Worm (Caenorhabditis elegans) whole organism, L3 larva: ENCODE measurements around the gene T24G10.2.

Source experiments
- ZK546.5 ChIP-seq: sonication (generic microtip); optimal IDR thresholded peaks from 2 replicates; lab custom pipeline; 2017; ENCODE audit warnings: missing biosample characterization, missing genetic modification characterization
- ama-1 ChIP-seq: fragments of 150-350 bp; optimal IDR thresholded peaks from 2 replicates; lab custom pipeline; 2018
- ceh-28 ChIP-seq: fragments of 150-350 bp; optimal IDR thresholded peaks from 2 replicates; lab custom pipeline; 2014; ENCODE audit warnings: missing biosample characterization, missing genetic modification reagents, missing genetic modification characterization
- ceh-82 ChIP-seq: fragments of 150-350 bp; optimal IDR thresholded peaks from 2 replicates; lab custom pipeline; 2014; ENCODE audit warnings: missing biosample characterization, missing genetic modification characterization
- ceh-9 ChIP-seq: sonication (generic microtip); optimal IDR thresholded peaks from 2 replicates; lab custom pipeline; 2018; ENCODE audit warnings: missing biosample characterization, missing genetic modification characterization
- daf-12 ChIP-seq: fragments of 150-350 bp; optimal IDR thresholded peaks from 2 replicates; lab custom pipeline; 2014; ENCODE audit warnings: missing biosample characterization, missing genetic modification reagents, missing genetic modification characterization
- egl-27 ChIP-seq: sonication (generic microtip); optimal IDR thresholded peaks from 4 replicates; lab custom pipeline; 2017; ENCODE audit warnings: missing biosample characterization, missing genetic modification reagents, missing genetic modification characterization
- elt-1 ChIP-seq: fragments of 150-350 bp; optimal IDR thresholded peaks from 2 replicates; lab custom pipeline; 2014; ENCODE audit warnings: missing biosample characterization, missing genetic modification characterization
- elt-2 ChIP-seq: sonication (generic microtip); optimal IDR thresholded peaks from 2 replicates; lab custom pipeline; 2016; ENCODE audit warnings: missing genetic modification reagents, mild to moderate bottlenecking, missing genetic modification characterization, missing compliant biosample characterization
- elt-3 ChIP-seq, 3 experiments: fragments of 150-350 bp in 1 of 3; sonication (generic microtip) in 2 of 3; optimal IDR thresholded peaks; 2 replicates in 2 of 3; 4 replicates in 1 of 3; lab custom pipeline; 2014 to 2017; ENCODE audit warnings: missing biosample characterization in 3 of 3, missing genetic modification characterization in 3 of 3
- eor-1 ChIP-seq, 2 experiments: fragments of 150-350 bp; optimal IDR thresholded peaks; 2 replicates each; lab custom pipeline; 2014 to 2018; ENCODE audit warnings: missing biosample characterization in 2 of 2, missing genetic modification characterization in 2 of 2
- hmg-11 ChIP-seq: sonication (generic microtip); optimal IDR thresholded peaks from 2 replicates; lab custom pipeline; 2016; ENCODE audit warnings: missing genetic modification characterization, missing compliant biosample characterization
- jun-1 ChIP-seq: fragments of 150-350 bp; optimal IDR thresholded peaks from 2 replicates; lab custom pipeline; 2014; ENCODE audit warnings: missing biosample characterization, missing genetic modification reagents, missing genetic modification characterization
- lin-15B ChIP-seq: fragments of 150-350 bp; optimal IDR thresholded peaks from 2 replicates; lab custom pipeline; 2014; ENCODE audit warnings: missing biosample characterization, missing genetic modification characterization
- lin-39 ChIP-seq: fragments of 150-350 bp; optimal IDR thresholded peaks from 2 replicates; lab custom pipeline; 2018; ENCODE audit warnings: missing biosample characterization, missing genetic modification reagents, missing genetic modification characterization
- lsy-12 ChIP-seq: sonication (generic microtip); optimal IDR thresholded peaks from 2 replicates; lab custom pipeline; 2016; ENCODE audit warnings: mild to moderate bottlenecking, missing genetic modification characterization, missing compliant biosample characterization
- mdl-1 ChIP-seq: fragments of 150-350 bp; optimal IDR thresholded peaks from 2 replicates; lab custom pipeline; 2014; ENCODE audit warnings: missing biosample characterization, missing genetic modification characterization
- mml-1 ChIP-seq: fragments of 150-350 bp; sonication (generic microtip); optimal IDR thresholded peaks from 3 replicates; lab custom pipeline; 2014; ENCODE audit warnings: missing biosample characterization, missing genetic modification characterization
- nfya-1 ChIP-seq: sonication (generic microtip); optimal IDR thresholded peaks from 2 replicates; lab custom pipeline; 2017; ENCODE audit warnings: missing genetic modification characterization, mild to moderate bottlenecking, missing compliant biosample characterization, antibody characterized with exemption, moderate library complexity; ENCODE audit not compliant: insufficient read depth
- nhr-11 ChIP-seq: fragments of 150-350 bp; optimal IDR thresholded peaks from 2 replicates; lab custom pipeline; 2014; ENCODE audit warnings: missing biosample characterization, missing genetic modification characterization
- nhr-23 ChIP-seq: fragments of 150-350 bp; optimal IDR thresholded peaks from 2 replicates; lab custom pipeline; 2014; ENCODE audit warnings: missing biosample characterization, missing genetic modification reagents, missing genetic modification characterization
- nhr-25 ChIP-seq: sonication (generic microtip); optimal IDR thresholded peaks from 2 replicates; lab custom pipeline; 2017; ENCODE audit warnings: missing biosample characterization, missing genetic modification characterization
- nhr-28 ChIP-seq: fragments of 150-350 bp; optimal IDR thresholded peaks from 2 replicates; lab custom pipeline; 2014; ENCODE audit warnings: missing biosample characterization, missing genetic modification characterization
- nhr-43 ChIP-seq: sonication (generic microtip); optimal IDR thresholded peaks from 2 replicates; lab custom pipeline; 2016; ENCODE audit warnings: mild to moderate bottlenecking, missing genetic modification characterization, missing compliant biosample characterization; ENCODE audit not compliant: poor library complexity, severe bottlenecking
- nhr-67 ChIP-seq: fragments of 150-350 bp; optimal IDR thresholded peaks from 2 replicates; lab custom pipeline; 2014; ENCODE audit warnings: missing biosample characterization, missing genetic modification characterization
- nhr-76 ChIP-seq: fragments of 150-350 bp; sonication (generic microtip); optimal IDR thresholded peaks from 5 replicates; lab custom pipeline; 2014; ENCODE audit warnings: missing biosample characterization, missing genetic modification characterization
- nhr-77 ChIP-seq: fragments of 150-350 bp; optimal IDR thresholded peaks from 2 replicates; lab custom pipeline; 2014; ENCODE audit warnings: missing biosample characterization, missing genetic modification characterization
- pha-4 ChIP-seq: fragments of 150-350 bp; optimal IDR thresholded peaks from 2 replicates; lab custom pipeline; 2014; ENCODE audit warnings: missing biosample characterization, missing genetic modification reagents, missing genetic modification characterization
- sea-2 ChIP-seq: fragments of 150-350 bp; sonication (generic microtip); optimal IDR thresholded peaks from 4 replicates; lab custom pipeline; 2014; ENCODE audit warnings: missing biosample characterization, missing genetic modification reagents, missing genetic modification characterization
- snpc-4 ChIP-seq: fragments of 150-350 bp; optimal IDR thresholded peaks from 2 replicates; lab custom pipeline; 2014; ENCODE audit warnings: missing biosample characterization, missing genetic modification characterization
- unc-62 ChIP-seq: fragments of 150-350 bp; sonication (generic microtip); optimal IDR thresholded peaks from 4 replicates; lab custom pipeline; 2014; ENCODE audit warnings: missing biosample characterization, missing genetic modification reagents, missing genetic modification characterization
- zag-1 ChIP-seq: fragments of 150-350 bp; optimal IDR thresholded peaks from 2 replicates; lab custom pipeline; 2014; ENCODE audit warnings: missing biosample characterization, missing genetic modification characterization
- ztf-11 ChIP-seq: fragments of 150-350 bp; optimal IDR thresholded peaks from 2 replicates; lab custom pipeline; 2014; ENCODE audit warnings: missing biosample characterization, missing genetic modification characterization
- ztf-4 ChIP-seq: fragments of 150-350 bp; optimal IDR thresholded peaks from 2 replicates; lab custom pipeline; 2014; ENCODE audit warnings: missing biosample characterization, missing genetic modification characterization

T24G10.2 gene

DNA sequence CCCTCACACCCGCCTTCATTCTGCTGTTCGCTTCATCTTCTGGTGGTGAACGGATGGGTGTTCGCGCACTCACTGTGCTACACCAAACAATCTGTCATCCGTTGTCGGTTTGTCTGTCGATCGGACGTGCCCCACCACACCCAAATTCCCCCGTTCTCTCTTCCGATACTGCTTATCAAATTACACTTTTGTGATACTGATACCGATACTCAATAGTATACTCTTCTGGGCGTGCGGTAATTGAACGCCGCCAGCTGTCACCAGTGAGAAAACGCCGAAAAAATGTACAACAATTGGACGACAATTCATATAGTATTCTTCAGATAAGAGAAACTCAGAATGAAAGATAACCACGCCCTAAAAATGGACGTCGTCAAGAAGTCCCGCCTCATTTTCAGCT, 4.5 kb downstream of the T24G10.2 start:
- TF ChIP-seq elt-3 (tag; optimal IDR thresholded peaks at IDR 0.05; lab: Kevin White, UChicago) (peak in 1 of 3 experiments; percentile 70), ztf-11 (tag; lab: Kevin White, UChicago) (no peak), elt-2 (tag; lab: Kevin White, UChicago) (peak; percentile 44)

DNA sequence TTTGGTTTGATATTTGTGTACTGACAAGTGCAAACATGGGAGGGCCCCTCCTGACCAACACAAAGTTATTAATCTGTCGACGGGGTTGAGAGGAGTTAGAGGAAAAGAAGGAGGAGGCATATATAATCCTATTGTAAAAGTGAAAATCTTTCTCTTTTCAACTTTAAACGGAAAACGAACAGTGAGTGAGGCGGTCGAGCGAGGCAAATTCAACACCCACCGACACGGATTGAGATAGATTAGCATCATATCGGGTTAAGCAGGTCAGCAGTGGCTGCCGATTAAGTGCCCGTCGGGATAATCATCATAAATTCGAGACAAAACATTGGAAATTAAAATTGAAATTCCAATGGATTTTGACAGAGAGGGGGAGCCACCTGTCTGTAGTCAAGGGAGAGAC, 6.3 kb downstream of the T24G10.2 start:
- TF ChIP-seq mdl-1 (tag; lab: Kevin White, UChicago) = no peak

DNA sequence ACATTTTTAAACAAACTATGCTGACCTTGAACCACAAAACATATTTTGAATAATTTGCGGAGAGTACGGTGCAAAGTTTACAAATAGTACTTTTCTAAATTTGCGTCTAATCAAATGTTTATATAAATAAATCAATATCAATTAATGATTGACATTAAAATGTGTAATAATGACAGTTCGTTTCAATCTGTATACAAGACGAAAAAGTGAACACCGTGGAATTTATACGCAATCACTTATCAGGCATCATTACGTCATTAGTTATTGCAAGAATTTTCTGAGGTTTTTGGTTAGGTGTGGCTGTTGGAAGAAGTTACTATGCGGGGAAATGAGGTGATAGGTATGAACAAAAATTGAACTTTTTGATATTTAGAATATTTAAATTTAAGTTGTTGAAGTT, 15.5 kb downstream of the T24G10.2 start:
- no peak for TF ChIP-seq nhr-11 (tag; lab: Kevin White, UChicago)
- no peak for TF ChIP-seq nfya-1 (tag; lab: Kevin White, UChicago)
- TF ChIP-seq nhr-67 = no peak
- no peak for TF ChIP-seq ZK546.5
- TF ChIP-seq sea-2 (GFP tag; lab: Kevin White, UChicago) = no peak
- TF ChIP-seq, all 47 proteins: peak for 0

DNA sequence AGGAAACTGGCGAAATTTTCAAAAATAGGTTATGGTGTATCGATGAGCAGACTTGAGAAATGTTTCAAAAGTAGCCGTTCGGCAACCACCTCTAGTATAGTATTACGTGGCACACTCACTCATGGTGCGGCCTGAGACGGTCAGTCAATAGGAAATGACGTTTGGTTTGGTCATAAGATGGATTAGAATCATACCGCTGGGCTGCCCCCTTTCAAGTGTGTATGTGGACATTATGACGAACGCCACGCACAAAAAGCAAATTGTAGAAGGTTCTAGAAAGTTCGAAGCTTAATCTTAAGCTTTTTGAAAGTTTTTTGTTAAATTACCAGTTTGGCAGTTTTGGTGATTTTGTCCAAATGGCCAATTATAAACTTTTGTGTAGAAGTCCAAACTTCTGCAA, 18.2 kb downstream of the T24G10.2 start:
- TF ChIP-seq nhr-25 (no peak), mml-1 (tag; lab: Kevin White, UChicago) (no peak), ceh-9 (tag; lab: Kevin White, UChicago) (no peak), snpc-4 (tag; lab: Kevin White, UChicago) (no peak), nfya-1 (tag; lab: Kevin White, UChicago) (peak; percentile 1), nhr-23 (peak; percentile 56), ztf-11 (tag; lab: Kevin White, UChicago) (no peak), egl-27 (no peak), eor-1 (tag; optimal IDR thresholded peaks at IDR 0.05; lab: Kevin White, UChicago) (no peak), pha-4 (peak; percentile 54), elt-2 (tag; lab: Kevin White, UChicago) (no peak), hmg-11 (tag; lab: Kevin White, UChicago) (no peak), ama-1 (lab: Kevin White, UChicago) (no peak)
- TF ChIP-seq, all 47 proteins: peak for 3

DNA sequence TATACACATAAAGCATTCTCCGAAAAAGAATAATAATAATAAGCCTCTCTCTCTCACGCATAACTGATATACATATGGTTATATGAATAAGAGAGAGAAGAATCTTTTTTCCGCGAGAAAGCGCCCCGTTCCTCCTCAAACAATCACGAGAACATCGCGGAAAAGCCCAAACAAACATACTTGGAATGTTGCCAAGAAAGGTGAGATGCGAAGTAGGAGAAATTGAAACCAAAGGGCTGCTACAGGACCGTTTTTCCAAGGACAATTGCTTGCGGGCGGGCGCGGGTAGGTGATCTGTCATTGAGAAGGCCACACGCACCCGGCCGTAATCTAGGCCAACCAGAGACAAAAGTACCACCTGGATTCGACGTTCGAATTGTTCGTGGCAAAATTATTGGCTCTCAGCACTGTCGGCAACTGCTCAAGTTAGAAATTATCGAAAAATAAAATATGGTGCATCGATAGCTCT, 18.9 kb downstream of the T24G10.2 start, which contains the start of gene dnj-24:
dnj-24 (minus strand) TSS at position 419 of the 469 bp plus-strand sequence.
- TF ChIP-seq ceh-9 (tag; lab: Kevin White, UChicago) (no peak), ZK546.5 (no peak), hmg-11 (tag; lab: Kevin White, UChicago) (no peak), daf-12 (no peak), nhr-28 (tag; lab: Kevin White, UChicago) (no peak), nhr-77 (no peak), nhr-25 (peak; percentile 73), mdl-1 (tag; lab: Kevin White, UChicago) (no peak), unc-62 (no peak), lin-15B (tag; lab: Kevin White, UChicago) (no peak), nhr-43 (tag; lab: Kevin White, UChicago) (peak; percentile 35), jun-1 (no peak), ztf-11 (tag; lab: Kevin White, UChicago) (no peak), ama-1 (lab: Kevin White, UChicago) (no peak), snpc-4 (tag; lab: Kevin White, UChicago) (no peak), ztf-4 (tag; lab: Kevin White, UChicago) (no peak), ceh-82 (tag; lab: Kevin White, UChicago) (no peak), ceh-28 (tag; lab: Kevin White, UChicago) (no peak), nhr-23 (peak; percentile 36), lin-39 (tag; lab: Kevin White, UChicago) (no peak), mml-1 (tag; lab: Kevin White, UChicago) (no peak), elt-1 (no peak), zag-1 (no peak), nhr-76 (tag; lab: Kevin White, UChicago) (no peak), lsy-12 (tag; lab: Kevin White, UChicago) (no peak), nhr-11 (tag; lab: Kevin White, UChicago) (no peak), eor-1 (tag; optimal IDR thresholded peaks at IDR 0.05; lab: Kevin White, UChicago) (no peak)
